Worm (Caenorhabditis elegans) whole organism, L2 larva: ENCODE data around the gene W08E12.5.
"Not testable (repeated sequence)": the region's sequence is repeated elsewhere in the genome, so short reads cannot be mapped to it uniquely, and the experiment has no call there.

Experiments used
- F13H6.1 ChIP-seq: sonication (generic microtip); optimal IDR thresholded peaks from 2 replicates; lab custom pipeline; 2016; ENCODE audit warnings: missing genetic modification characterization, missing compliant biosample characterization
- R02D3.7 ChIP-seq: fragments of 150-350 bp; optimal IDR thresholded peaks from 2 replicates; lab custom pipeline; 2014; ENCODE audit warnings: missing biosample characterization, missing genetic modification characterization
- ZK546.5 ChIP-seq: sonication (generic microtip); optimal IDR thresholded peaks from 2 replicates; lab custom pipeline; 2017; ENCODE audit warnings: missing biosample characterization, missing genetic modification characterization
- alr-1 ChIP-seq: fragments of 150-350 bp; optimal IDR thresholded peaks from 2 replicates; lab custom pipeline; 2014; ENCODE audit warnings: missing biosample characterization, missing genetic modification characterization
- aly-2 ChIP-seq: fragments of 150-350 bp; optimal IDR thresholded peaks from 2 replicates; lab custom pipeline; 2014; ENCODE audit warnings: missing biosample characterization, missing genetic modification characterization
- blmp-1 ChIP-seq: sonication (generic microtip); optimal IDR thresholded peaks from 2 replicates; lab custom pipeline; 2017; ENCODE audit warnings: missing genetic modification characterization, mild to moderate bottlenecking, missing compliant biosample characterization, antibody characterized with exemption, moderate library complexity; ENCODE audit not compliant: insufficient read depth
- crh-2 ChIP-seq: sonication (generic microtip); optimal IDR thresholded peaks from 2 replicates; lab custom pipeline; 2017; ENCODE audit warnings: missing biosample characterization, missing genetic modification characterization
- egl-27 ChIP-seq: sonication (generic microtip); optimal IDR thresholded peaks from 3 replicates; lab custom pipeline; 2017; ENCODE audit warnings: missing biosample characterization, missing genetic modification reagents, missing genetic modification characterization
- elt-3 ChIP-seq: sonication (generic microtip); optimal IDR thresholded peaks from 2 replicates; lab custom pipeline; 2017; ENCODE audit warnings: missing biosample characterization, missing genetic modification characterization
- fos-1 ChIP-seq: fragments of 150-350 bp; optimal IDR thresholded peaks from 2 replicates; lab custom pipeline; 2014; ENCODE audit warnings: missing biosample characterization, missing genetic modification characterization
- lin-11 ChIP-seq: fragments of 150-350 bp; sonication (generic microtip); optimal IDR thresholded peaks from 2 replicates; lab custom pipeline; 2014; ENCODE audit warnings: missing biosample characterization, missing genetic modification characterization, inconsistent platforms, mixed read lengths
- lin-13 ChIP-seq: fragments of 150-350 bp; optimal IDR thresholded peaks from 2 replicates; lab custom pipeline; 2014; ENCODE audit warnings: missing biosample characterization, missing genetic modification reagents, missing genetic modification characterization
- mab-5 ChIP-seq: fragments of 150-350 bp; optimal IDR thresholded peaks from 2 replicates; lab custom pipeline; 2014; ENCODE audit warnings: missing biosample characterization, missing genetic modification characterization
- mdl-1 ChIP-seq, 2 experiments: fragments of 150-350 bp in 1 of 2; sonication (generic microtip) in 1 of 2; optimal IDR thresholded peaks; 2 replicates each; lab custom pipeline; 2017; ENCODE audit warnings: missing biosample characterization in 2 of 2, missing genetic modification characterization in 2 of 2
- nhr-10 ChIP-seq: sonication (generic microtip); optimal IDR thresholded peaks from 2 replicates; lab custom pipeline; 2017; ENCODE audit warnings: missing biosample characterization, missing genetic modification characterization
- nhr-11 ChIP-seq: fragments of 150-350 bp; optimal IDR thresholded peaks from 2 replicates; lab custom pipeline; 2014; ENCODE audit warnings: missing biosample characterization, missing genetic modification characterization
- nhr-12 ChIP-seq: fragments of 150-350 bp; optimal IDR thresholded peaks from 2 replicates; lab custom pipeline; 2014; ENCODE audit warnings: missing biosample characterization, missing genetic modification characterization
- nhr-23 ChIP-seq: fragments of 150-350 bp; optimal IDR thresholded peaks from 2 replicates; lab custom pipeline; 2014; ENCODE audit warnings: missing biosample characterization, missing genetic modification reagents, missing genetic modification characterization
- nhr-77 ChIP-seq: fragments of 150-350 bp; optimal IDR thresholded peaks from 2 replicates; lab custom pipeline; 2014; ENCODE audit warnings: missing biosample characterization, missing genetic modification characterization
- peb-1 ChIP-seq: fragments of 150-350 bp; optimal IDR thresholded peaks from 2 replicates; lab custom pipeline; 2014; ENCODE audit warnings: missing biosample characterization, missing genetic modification characterization
- sem-4 ChIP-seq: fragments of 150-350 bp; optimal IDR thresholded peaks from 2 replicates; lab custom pipeline; 2014; ENCODE audit warnings: missing biosample characterization, missing genetic modification reagents, missing genetic modification characterization
- sma-3 ChIP-seq: sonication (generic microtip); optimal IDR thresholded peaks from 2 replicates; lab custom pipeline; 2016; ENCODE audit warnings: missing genetic modification reagents, missing genetic modification characterization, missing compliant biosample characterization
- unc-39 ChIP-seq: fragments of 150-350 bp; optimal IDR thresholded peaks from 2 replicates; lab custom pipeline; 2014; ENCODE audit warnings: missing biosample characterization, missing genetic modification characterization
- unc-55 ChIP-seq: fragments of 150-350 bp; sonication (generic microtip); optimal IDR thresholded peaks from 3 replicates; lab custom pipeline; 2014; ENCODE audit warnings: missing biosample characterization, missing genetic modification reagents, missing genetic modification characterization
- unc-62 ChIP-seq: fragments of 150-350 bp; optimal IDR thresholded peaks from 2 replicates; lab custom pipeline; 2014; ENCODE audit warnings: missing biosample characterization, missing genetic modification reagents, missing genetic modification characterization
- zag-1 ChIP-seq: fragments of 150-350 bp; optimal IDR thresholded peaks from 2 replicates; lab custom pipeline; 2014; ENCODE audit warnings: missing biosample characterization, missing genetic modification characterization
- ztf-1 ChIP-seq: fragments of 200-800 bp; sonication (Bioruptor generic); conservative IDR thresholded peaks from 2 replicates; pipeline ENCODE4 v1.3.6; 2022; ENCODE audit warnings: missing genetic modification characterization, missing compliant biosample characterization
- ztf-11 ChIP-seq: sonication (generic microtip); optimal IDR thresholded peaks from 2 replicates; lab custom pipeline; 2017; ENCODE audit warnings: missing biosample characterization, missing genetic modification characterization
- ztf-4 ChIP-seq: fragments of 150-350 bp; optimal IDR thresholded peaks from 2 replicates; lab custom pipeline; 2014; ENCODE audit warnings: missing biosample characterization, missing genetic modification characterization

The W08E12.5 gene

DNA sequence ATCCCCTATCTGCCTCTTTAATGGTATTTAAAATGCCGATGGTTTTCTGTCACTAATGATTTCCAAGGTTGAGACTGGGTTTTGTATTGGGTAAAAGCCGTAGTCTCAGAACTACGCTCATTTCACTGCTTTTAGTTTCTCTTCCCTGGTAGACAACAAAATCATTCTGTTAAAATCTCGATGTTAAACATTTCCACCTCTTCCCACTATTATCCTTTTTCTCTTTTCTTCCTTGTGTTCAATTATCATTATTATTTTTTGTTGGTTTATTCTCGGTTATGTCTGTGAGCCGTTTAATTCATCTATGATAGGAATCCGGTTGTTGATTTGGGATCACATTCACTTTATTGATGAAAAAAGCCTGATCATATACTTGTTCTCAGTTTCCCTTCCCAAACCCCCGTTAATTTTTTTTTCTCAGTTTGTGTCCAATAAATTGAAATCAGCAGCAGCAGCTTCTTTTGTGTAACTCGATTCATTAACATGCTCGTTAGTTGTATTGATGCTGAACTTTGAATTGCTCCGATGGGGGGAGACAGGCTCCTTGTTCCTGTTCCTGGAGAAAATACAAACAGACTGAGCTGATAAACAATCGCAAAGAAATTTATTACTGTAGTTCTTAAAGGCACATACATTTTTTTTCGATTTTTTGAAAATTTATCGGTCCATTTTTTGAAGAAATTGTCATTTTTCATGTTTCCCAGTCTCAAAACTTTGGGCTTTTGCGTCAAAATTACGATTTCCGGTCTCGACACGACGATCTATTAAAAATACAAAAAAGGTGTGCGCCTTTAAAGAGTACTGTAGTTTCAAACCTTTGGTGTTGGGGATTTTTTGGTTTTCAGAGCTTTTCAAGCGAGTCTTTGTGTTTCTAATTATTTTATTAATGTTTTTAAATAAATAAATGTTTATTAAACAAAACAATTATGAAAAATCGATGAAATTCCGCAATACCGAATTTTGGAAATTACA, 3.7 kb upstream of the W08E12.5 start:
- TF ChIP-seq nhr-12 (tag; lab: Kevin White, UChicago) (no peak), unc-55 (GFP tag; lab: Kevin White, UChicago) (no peak), elt-3 (tag; lab: Kevin White, UChicago) (no peak), nhr-23 (tag; lab: Kevin White, UChicago) (no peak), fos-1 (tag; lab: Kevin White, UChicago) (no peak)
- TF ChIP-seq, all 48 proteins: peak for 0

DNA sequence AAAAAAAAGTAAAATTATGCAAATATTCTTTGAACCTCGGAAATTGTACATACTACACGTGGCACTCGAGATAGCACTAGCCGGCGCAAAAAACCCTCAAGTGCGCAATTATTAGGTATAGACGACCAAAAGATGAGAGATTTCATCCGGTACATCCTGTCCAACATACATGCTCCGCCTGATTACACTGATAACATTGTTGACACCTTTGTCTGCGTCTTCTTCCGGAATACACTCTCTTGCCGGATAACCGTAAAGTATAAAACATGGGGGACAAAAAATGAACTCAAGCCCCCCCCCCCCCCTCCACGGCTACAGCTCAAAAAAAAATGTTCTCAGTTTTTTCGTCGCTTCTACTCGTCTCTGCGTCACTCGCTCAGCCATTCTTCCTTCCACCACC, 2.3 kb upstream of the W08E12.5 start, which contains the start of gene W08E12.6:
Gene W08E12.6 (plus strand): TSS at position 301 of the 400 bp plus-strand sequence.
- TF ChIP-seq nhr-11 (tag; lab: Kevin White, UChicago) (no peak), unc-39 (tag; lab: Kevin White, UChicago) (no peak), fos-1 (tag; lab: Kevin White, UChicago) (no peak)

DNA sequence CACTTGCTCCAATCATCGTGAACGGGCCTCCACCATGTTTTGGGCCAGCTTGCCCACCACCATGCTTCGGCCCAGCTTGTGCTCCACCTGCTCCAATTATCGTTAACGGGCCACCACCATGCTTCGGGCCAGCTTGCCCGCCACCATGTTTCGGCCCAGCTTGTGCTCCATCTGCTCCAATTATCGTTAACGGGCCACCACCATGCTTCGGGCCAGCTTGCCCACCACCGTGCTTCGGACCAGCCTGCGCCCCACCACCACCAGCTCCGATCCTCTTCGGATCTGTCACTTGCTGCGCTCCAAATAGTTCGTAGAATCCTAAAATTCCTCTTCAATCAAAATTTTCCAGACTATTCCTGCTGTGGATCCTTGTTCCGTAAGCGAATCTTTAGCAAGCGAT, 1.4 kb upstream of the W08E12.5 start:
- TF ChIP-seq lin-13 (GFP tag; lab: Kevin White, UChicago) (no peak), egl-27 (tag; lab: Kevin White, UChicago) (no peak), zag-1 (tag; lab: Kevin White, UChicago) (no peak), mab-5 (tag; lab: Kevin White, UChicago) (no peak)

DNA sequence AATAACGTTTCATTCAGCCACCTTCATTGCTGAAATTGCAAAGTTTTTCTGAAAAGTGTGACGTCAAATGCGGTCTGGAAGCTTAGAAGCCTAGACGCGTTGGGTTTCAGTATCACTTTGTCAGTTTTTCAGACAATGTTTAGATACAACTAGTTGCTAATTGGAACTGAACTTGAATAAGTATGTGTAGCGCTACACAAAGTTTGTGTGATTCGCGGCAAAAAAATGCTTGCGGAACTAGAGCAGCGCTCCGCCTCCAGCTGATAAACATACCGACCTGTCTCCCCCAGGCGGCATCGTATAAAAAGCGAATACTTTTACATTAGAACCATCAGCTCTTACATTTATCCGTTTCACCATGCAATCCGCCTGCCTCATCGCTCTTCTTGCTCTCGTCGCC, 1.5 kb downstream of the W08E12.5 start, which contains the start of gene W08E12.4:
Gene W08E12.4 (plus strand): TSS at position 301 of the 400 bp plus-strand sequence.
- TF ChIP-seq sma-3 (GFP tag; lab: Kevin White, UChicago); elt-3 (tag; lab: Kevin White, UChicago); ztf-4 (tag; lab: Kevin White, UChicago): not testable (repeated sequence)

DNA sequence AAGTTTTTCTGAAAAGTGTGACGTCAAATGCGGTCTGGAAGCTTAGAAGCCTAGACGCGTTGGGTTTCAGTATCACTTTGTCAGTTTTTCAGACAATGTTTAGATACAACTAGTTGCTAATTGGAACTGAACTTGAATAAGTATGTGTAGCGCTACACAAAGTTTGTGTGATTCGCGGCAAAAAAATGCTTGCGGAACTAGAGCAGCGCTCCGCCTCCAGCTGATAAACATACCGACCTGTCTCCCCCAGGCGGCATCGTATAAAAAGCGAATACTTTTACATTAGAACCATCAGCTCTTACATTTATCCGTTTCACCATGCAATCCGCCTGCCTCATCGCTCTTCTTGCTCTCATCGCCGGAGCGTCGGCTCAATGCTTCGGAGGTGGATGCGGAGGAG, 3.1 kb downstream of the W08E12.5 start, which contains the start of gene idpp-12:
Gene idpp-12 (plus strand): TSS at position 301 of the 400 bp plus-strand sequence.
- TF ChIP-seq crh-2; aly-2 (tag; lab: Kevin White, UChicago); nhr-77 (tag; lab: Kevin White, UChicago): not testable (repeated sequence)

DNA sequence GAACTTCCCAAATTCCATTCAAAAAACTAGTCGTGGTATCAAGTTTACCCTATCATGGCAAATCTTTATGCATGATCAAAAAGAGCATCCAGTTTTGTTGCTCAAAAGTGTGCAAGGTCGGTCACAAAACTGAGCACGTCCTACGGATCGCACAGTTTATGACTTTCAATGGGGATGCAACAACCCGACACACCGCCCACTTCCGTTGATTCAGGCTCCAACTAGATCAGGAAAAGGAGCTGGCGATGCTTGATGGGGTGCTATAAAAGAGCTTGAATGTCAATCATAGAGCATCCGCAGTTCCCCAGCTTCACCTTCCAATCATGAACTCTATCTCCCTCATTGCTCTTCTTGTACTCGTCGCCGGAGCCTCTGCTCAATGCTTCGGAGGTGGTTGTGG, 5.0 kb downstream of the W08E12.5 start, which contains the start of gene W08E12.2:
Gene W08E12.2 (plus strand): TSS at position 301 of the 400 bp plus-strand sequence.
- TF ChIP-seq ZK546.5, result no peak

DNA sequence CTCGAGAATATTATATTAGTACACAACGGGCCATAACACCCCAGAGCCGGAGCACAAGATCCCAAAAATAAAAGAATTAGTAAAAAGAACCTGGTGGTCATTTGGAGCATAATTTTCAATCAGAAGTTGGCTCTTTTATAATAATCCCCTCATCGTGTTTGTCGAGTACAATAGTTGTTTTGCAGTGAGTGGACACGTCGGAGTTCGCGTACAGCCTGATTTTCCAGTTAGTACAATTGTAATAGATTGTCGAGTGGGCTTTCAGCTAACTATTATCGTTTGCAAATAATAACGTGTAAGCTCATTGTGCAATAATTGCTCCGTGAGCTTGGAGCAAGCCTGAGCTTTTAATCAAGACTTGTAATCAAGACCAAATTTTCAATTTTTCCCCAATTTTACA, 6.9 kb downstream of the W08E12.5 start, which contains the start of gene W08E12.9:
Gene W08E12.9 (minus strand): TSS at position 101 of the 400 bp plus-strand sequence.
- TF ChIP-seq ZK546.5 (no peak), unc-55 (GFP tag; lab: Kevin White, UChicago) (no peak), ztf-11 (tag; lab: Kevin White, UChicago) (no peak), ztf-1 (GFP tag; lab: Robert Waterston, UW) (no peak), sem-4 (no peak), nhr-23 (tag; lab: Kevin White, UChicago) (no peak), blmp-1 (tag; lab: Kevin White, UChicago) (no peak), lin-11 (tag; lab: Kevin White, UChicago) (no peak), mdl-1 (tag; optimal IDR thresholded peaks at IDR 0.05; lab: Kevin White, UChicago) (no peak), unc-62 (GFP tag; lab: Kevin White, UChicago) (no peak), egl-27 (tag; lab: Kevin White, UChicago) (no peak), F13H6.1 (no peak), nhr-11 (tag; lab: Kevin White, UChicago) (no peak), peb-1 (tag; lab: Kevin White, UChicago) (no peak), nhr-10 (tag; lab: Kevin White, UChicago) (no peak), alr-1 (no peak), R02D3.7 (tag; lab: Kevin White, UChicago) (no peak), mab-5 (tag; lab: Kevin White, UChicago) (no peak)
